Worm (Caenorhabditis elegans) whole organism, midembryonic: ENCODE measurements around the gene Y39A3B.1.

ENCODE experiments used
- flt-1 ChIP-seq: fragments of 200-800 bp; sonication (Bioruptor generic); IDR thresholded peaks from 2 replicates; pipeline ENCODE4 v1.3.6; 2022; ENCODE audit warnings: missing genetic modification characterization, missing compliant biosample characterization
- ref-1 ChIP-seq: fragments of 200-800 bp; sonication (Bioruptor generic); conservative IDR thresholded peaks from 2 replicates; pipeline ENCODE4 v1.3.6; 2022; ENCODE audit warnings: missing genetic modification reagents, missing genetic modification characterization, missing compliant biosample characterization
- ztf-23 ChIP-seq: fragments of 200-800 bp; sonication (Bioruptor generic); IDR thresholded peaks from 2 replicates; pipeline ENCODE4 v1.3.6; 2022; ENCODE audit warnings: missing genetic modification reagents, missing genetic modification characterization, missing compliant biosample characterization

- TF ChIP-seq ref-1 (GFP tag; lab: Robert Waterston, UW) (no peak), ztf-23 (no peak), flt-1 (no peak)
Measured at ce11 chrIII:2027517-2027916, 21.7 kb downstream of the Y39A3B.1 start.
